ENCODE assay signal across 3 worm cellular contexts in genomic region chrII:14143838-14144268, ce11.
TF ChIP-seq lines count a peak whose summit lies in the region.

Gene W03H9.2 (minus strand): TSS chrII:14143869.

TF ChIP-seq in whole organism, L1 larva, 84 proteins besides CTCF, POLR2A, EP300 and RAD21 (continued from another document and continues in another):
- TF ChIP-seq nhr-12 (tag; optimal IDR thresholded peaks at IDR 0.05; lab: Kevin White, UChicago) (no peak), nhr-76 (tag; optimal IDR thresholded peaks at IDR 0.05; lab: Kevin White, UChicago) (no peak), mab-9 (GFP tag; IDR thresholded peaks at IDR 0.05; lab: Robert Waterston, UW) (no peak), egl-13 (tag; optimal IDR thresholded peaks at IDR 0.05; lab: Kevin White, UChicago) (peak; percentile 70), elt-2 (tag; optimal IDR thresholded peaks at IDR 0.05; lab: Kevin White, UChicago) (peak; percentile 62), elt-3 (tag; optimal IDR thresholded peaks at IDR 0.05; lab: Kevin White, UChicago) (peak in 2 of 6 experiments; percentile 12 to 20), ztf-4 (tag; optimal IDR thresholded peaks at IDR 0.05; lab: Kevin White, UChicago) (no peak), nhr-11 (tag; optimal IDR thresholded peaks at IDR 0.05; lab: Kevin White, UChicago) (no peak), ces-1 (GFP tag; optimal IDR thresholded peaks at IDR 0.05; lab: Kevin White, UChicago) (no peak), swsn-7 (tag; optimal IDR thresholded peaks at IDR 0.05; lab: Kevin White, UChicago) (peak; percentile 70), C16A3.4 (tag; optimal IDR thresholded peaks at IDR 0.05; lab: Kevin White, UChicago) (peak; percentile 62), nhr-20 (tag; optimal IDR thresholded peaks at IDR 0.05; lab: Kevin White, UChicago) (peak; percentile 77), rnt-1 (tag; optimal IDR thresholded peaks at IDR 0.05; lab: Kevin White, UChicago) (peak; percentile 90), pax-3 (tag; optimal IDR thresholded peaks at IDR 0.05; lab: Kevin White, UChicago) (peak; percentile 93), sptf-1 (tag; optimal IDR thresholded peaks at IDR 0.05; lab: Kevin White, UChicago) (no peak), lsy-2 (tag; optimal IDR thresholded peaks at IDR 0.05; lab: Kevin White, UChicago) (peak; percentile 76), lir-3 (tag; optimal IDR thresholded peaks at IDR 0.05; lab: Kevin White, UChicago; ENCODE audit: poor library complexity) (peak; percentile 87), ets-5 (GFP tag; IDR thresholded peaks at IDR 0.05; lab: Robert Waterston, UW) (no peak), mef-2 (tag; optimal IDR thresholded peaks at IDR 0.05; lab: Kevin White, UChicago) (no peak), C34B4.2 (tag; optimal IDR thresholded peaks at IDR 0.05; lab: Kevin White, UChicago) (no peak), ceh-63 (GFP tag; optimal IDR thresholded peaks at IDR 0.05; lab: Kevin White, UChicago) (peak; percentile 65), C04F5.9 (tag; optimal IDR thresholded peaks at IDR 0.05; lab: Kevin White, UChicago) (peak; percentile 79), nhr-237 (tag; optimal IDR thresholded peaks at IDR 0.05; lab: Kevin White, UChicago) (no peak), nhr-77 (tag; optimal IDR thresholded peaks at IDR 0.05; lab: Kevin White, UChicago) (peak; percentile 78), lin-14 (GFP tag; optimal IDR thresholded peaks at IDR 0.05; lab: Kevin White, UChicago) (no peak), hlh-17 (GFP tag; optimal IDR thresholded peaks at IDR 0.05; lab: Kevin White, UChicago; ENCODE audit: borderline replicate concordance) (no peak), lin-13 (GFP tag; optimal IDR thresholded peaks at IDR 0.05; lab: Kevin White, UChicago) (peak; percentile 51), aha-1 (tag; optimal IDR thresholded peaks at IDR 0.05; lab: Kevin White, UChicago) (no peak), dsc-1 (tag; optimal IDR thresholded peaks at IDR 0.05; lab: Kevin White, UChicago) (peak; percentile 81), tlp-1 (tag; optimal IDR thresholded peaks at IDR 0.05; lab: Kevin White, UChicago) (no peak), mep-1 (tag; optimal IDR thresholded peaks at IDR 0.05; lab: Kevin White, UChicago) (peak; percentile 54), ceh-8 (GFP tag; optimal IDR thresholded peaks at IDR 0.05; lab: Kevin White, UChicago) (peak; percentile 85), aly-2 (tag; optimal IDR thresholded peaks at IDR 0.05; lab: Kevin White, UChicago) (peak; percentile 63), lin-35 (GFP tag; optimal IDR thresholded peaks at IDR 0.05; lab: Kevin White, UChicago) (peak; percentile 66 to 88), unc-62 (GFP tag; optimal IDR thresholded peaks at IDR 0.05; lab: Kevin White, UChicago) (no peak), fkh-4 (tag; optimal IDR thresholded peaks at IDR 0.05; lab: Kevin White, UChicago; ENCODE audit: borderline replicate concordance) (peak; percentile 69), tbx-2 (tag; optimal IDR thresholded peaks at IDR 0.05; lab: Kevin White, UChicago) (peak; percentile 76), mdl-1 (tag; optimal IDR thresholded peaks at IDR 0.05; lab: Kevin White, UChicago) (no peak), fkh-10 (GFP tag; optimal IDR thresholded peaks at IDR 0.05; lab: Kevin White, UChicago) (no peak), xbp-1 (tag; optimal IDR thresholded peaks at IDR 0.05; lab: Kevin White, UChicago) (peak; percentile 72), hpl-2 (GFP tag; optimal IDR thresholded peaks at IDR 0.05; lab: Kevin White, UChicago) (no peak), snpc-4 (tag; optimal IDR thresholded peaks at IDR 0.05; lab: Kevin White, UChicago) (peak; percentile 54), jun-1 (tag; optimal IDR thresholded peaks at IDR 0.05; lab: Kevin White, UChicago) (no peak), alr-1 (tag; optimal IDR thresholded peaks at IDR 0.05; lab: Kevin White, UChicago; ENCODE audit: borderline replicate concordance) (no peak)

TF ChIP-seq in whole organism, L3 larva, 47 proteins besides CTCF, POLR2A, EP300 and RAD21 (continued from another document):
- TF ChIP-seq elt-3 (tag; optimal IDR thresholded peaks at IDR 0.05; lab: Kevin White, UChicago) (no peak), daf-12 (tag; optimal IDR thresholded peaks at IDR 0.05; lab: Kevin White, UChicago) (no peak), lin-15B (tag; optimal IDR thresholded peaks at IDR 0.05; lab: Kevin White, UChicago) (peak; percentile 41), nfya-1 (tag; optimal IDR thresholded peaks at IDR 0.05; lab: Kevin White, UChicago; ENCODE audit: insufficient read depth) (peak; percentile 60), elt-1 (tag; optimal IDR thresholded peaks at IDR 0.05; lab: Kevin White, UChicago) (no peak), eor-1 (tag; optimal IDR thresholded peaks at IDR 0.05; lab: Kevin White, UChicago) (no peak), egl-5 (tag; optimal IDR thresholded peaks at IDR 0.05; lab: Kevin White, UChicago) (no peak), mdl-1 (tag; optimal IDR thresholded peaks at IDR 0.05; lab: Kevin White, UChicago) (no peak), ztf-11 (tag; optimal IDR thresholded peaks at IDR 0.05; lab: Kevin White, UChicago) (no peak), ceh-28 (tag; optimal IDR thresholded peaks at IDR 0.05; lab: Kevin White, UChicago) (peak; percentile 40), nhr-11 (tag; optimal IDR thresholded peaks at IDR 0.05; lab: Kevin White, UChicago) (no peak), nhr-12 (tag; optimal IDR thresholded peaks at IDR 0.05; lab: Kevin White, UChicago) (no peak), unc-62 (GFP tag; optimal IDR thresholded peaks at IDR 0.05; lab: Kevin White, UChicago) (no peak), unc-39 (tag; optimal IDR thresholded peaks at IDR 0.05; lab: Kevin White, UChicago) (no peak), nhr-237 (tag; optimal IDR thresholded peaks at IDR 0.05; lab: Kevin White, UChicago) (no peak), sea-2 (GFP tag; optimal IDR thresholded peaks at IDR 0.05; lab: Kevin White, UChicago) (no peak), nhr-67 (tag; optimal IDR thresholded peaks at IDR 0.05; lab: Kevin White, UChicago) (no peak), fkh-2 (tag; optimal IDR thresholded peaks at IDR 0.05; lab: Kevin White, UChicago) (no peak), ceh-9 (tag; optimal IDR thresholded peaks at IDR 0.05; lab: Kevin White, UChicago) (no peak), nhr-23 (tag; optimal IDR thresholded peaks at IDR 0.05; lab: Kevin White, UChicago) (peak; percentile 45), mml-1 (tag; optimal IDR thresholded peaks at IDR 0.05; lab: Kevin White, UChicago) (no peak), zag-1 (tag; optimal IDR thresholded peaks at IDR 0.05; lab: Kevin White, UChicago) (no peak), nhr-28 (tag; optimal IDR thresholded peaks at IDR 0.05; lab: Kevin White, UChicago) (no peak), ama-1 (optimal IDR thresholded peaks at IDR 0.05; lab: Kevin White, UChicago) (no peak), ceh-82 (tag; optimal IDR thresholded peaks at IDR 0.05; lab: Kevin White, UChicago) (no peak), lsy-12 (tag; optimal IDR thresholded peaks at IDR 0.05; lab: Kevin White, UChicago) (peak; percentile 61), egl-27 (tag; optimal IDR thresholded peaks at IDR 0.05; lab: Kevin White, UChicago) (no peak)

TF ChIP-seq in whole organism, young adult, 124 proteins besides CTCF, POLR2A, EP300 and RAD21 (continued from another document and continues in another):
- no peak for TF ChIP-seq ztf-22 (GFP tag; optimal IDR thresholded peaks at IDR 0.05; lab: Kevin White, UChicago)
- peak; percentile 19 for TF ChIP-seq lin-54 (GFP tag; optimal IDR thresholded peaks at IDR 0.05; lab: Kevin White, UChicago)
- peak in 1 of 3 experiments; percentile 65 for TF ChIP-seq lin-35 (GFP tag; optimal IDR thresholded peaks at IDR 0.05; lab: Kevin White, UChicago)
- no peak for TF ChIP-seq ztf-28 (GFP tag; IDR thresholded peaks at IDR 0.05; lab: Robert Waterston, UW)
- no peak for TF ChIP-seq mes-4 (tag; optimal IDR thresholded peaks at IDR 0.05; lab: Kevin White, UChicago)
- TF ChIP-seq snpc-1.3 (tag; optimal IDR thresholded peaks at IDR 0.05; lab: Kevin White, UChicago; ENCODE audit: insufficient read depth) = no peak
- TF ChIP-seq cebp-2 (GFP tag; IDR thresholded peaks at IDR 0.05; lab: Robert Waterston, UW) = no peak
- peak; percentile 9 for TF ChIP-seq lsl-1 (GFP tag; optimal IDR thresholded peaks at IDR 0.05; lab: Kevin White, UChicago)
- no peak for TF ChIP-seq snpc-3.4 (tag; optimal IDR thresholded peaks at IDR 0.05; lab: Kevin White, UChicago)
- no peak for TF ChIP-seq hrde-1 (tag; optimal IDR thresholded peaks at IDR 0.05; lab: Kevin White, UChicago; ENCODE audit: borderline replicate concordance)
- no peak for TF ChIP-seq B0019.2 (GFP tag; conservative IDR thresholded peaks at IDR 0.05; lab: Robert Waterston, UW)
- TF ChIP-seq lin-40 (tag; optimal IDR thresholded peaks at IDR 0.05; lab: Kevin White, UChicago) = peak; percentile 50
- no peak for TF ChIP-seq ztf-3 (GFP tag; optimal IDR thresholded peaks at IDR 0.05; lab: Kevin White, UChicago)
- TF ChIP-seq C17E4.6 (GFP tag; IDR thresholded peaks at IDR 0.05; lab: Robert Waterston, UW) = no peak
- no peak for TF ChIP-seq F37B4.10 (GFP tag; IDR thresholded peaks at IDR 0.05; lab: Robert Waterston, UW)
- no peak for TF ChIP-seq madf-3 (GFP tag; IDR thresholded peaks at IDR 0.05; lab: Robert Waterston, UW)
- TF ChIP-seq F10E7.11 (tag; optimal IDR thresholded peaks at IDR 0.05; lab: Kevin White, UChicago) = no peak
- no peak for TF ChIP-seq B0261.1 (tag; optimal IDR thresholded peaks at IDR 0.05; lab: Kevin White, UChicago)
- TF ChIP-seq egrh-3 (GFP tag; IDR thresholded peaks at IDR 0.05; lab: Robert Waterston, UW) = no peak
- 0 out of 2 replicates have a peak, but pooled peaks have one; percentile 23 for TF ChIP-seq K11D2.4 (GFP tag; IDR thresholded peaks at IDR 0.05; lab: Robert Waterston, UW)
- no peak for TF ChIP-seq zfh-2 (GFP tag; conservative IDR thresholded peaks at IDR 0.05; lab: Robert Waterston, UW)
- peak; percentile 56 for TF ChIP-seq attf-5 (GFP tag; optimal IDR thresholded peaks at IDR 0.05; lab: Kevin White, UChicago)
- TF ChIP-seq D2030.7 (GFP tag; IDR thresholded peaks at IDR 0.05; lab: Robert Waterston, UW) = no peak
- no peak for TF ChIP-seq sdz-38 (tag; optimal IDR thresholded peaks at IDR 0.05; lab: Kevin White, UChicago)
- TF ChIP-seq snpc-1.1 (tag; optimal IDR thresholded peaks at IDR 0.05; lab: Kevin White, UChicago; ENCODE audit: insufficient read depth) = no peak
- TF ChIP-seq lsy-27 (tag; optimal IDR thresholded peaks at IDR 0.05; lab: Kevin White, UChicago; ENCODE audit: borderline replicate concordance, insufficient read depth) = no peak
- no peak for TF ChIP-seq chd-7 (tag; optimal IDR thresholded peaks at IDR 0.05; lab: Kevin White, UChicago)
- TF ChIP-seq nhr-27 (tag; optimal IDR thresholded peaks at IDR 0.05; lab: Kevin White, UChicago) = no peak
- TF ChIP-seq hsf-1 (GFP tag; IDR thresholded peaks at IDR 0.05; lab: Robert Waterston, UW) = no peak
- no peak for TF ChIP-seq C06A6.2 (GFP tag; conservative IDR thresholded peaks at IDR 0.05; lab: Robert Waterston, UW)
- TF ChIP-seq akir-1 (GFP tag; optimal IDR thresholded peaks at IDR 0.05; lab: Kevin White, UChicago) = peak; percentile 34
- peak; percentile 46 for TF ChIP-seq ccch-3 (GFP tag; optimal IDR thresholded peaks at IDR 0.05; lab: Kevin White, UChicago)
- TF ChIP-seq aptf-3 (GFP tag; IDR thresholded peaks at IDR 0.05; lab: Robert Waterston, UW) = no peak
- TF ChIP-seq pha-4 (tag; optimal IDR thresholded peaks at IDR 0.05; lab: Kevin White, UChicago) = no peak
- TF ChIP-seq die-1 (tag; optimal IDR thresholded peaks at IDR 0.05; lab: Kevin White, UChicago) = no peak
- TF ChIP-seq atf-7 (tag; optimal IDR thresholded peaks at IDR 0.05; lab: Kevin White, UChicago) = no peak
- no peak for TF ChIP-seq T26A5.8 (tag; optimal IDR thresholded peaks at IDR 0.05; lab: Kevin White, UChicago)
- no peak for TF ChIP-seq ZK185.1 (tag; optimal IDR thresholded peaks at IDR 0.05; lab: Kevin White, UChicago; ENCODE audit: poor library complexity, severe bottlenecking)
- TF ChIP-seq hmg-20 (GFP tag; IDR thresholded peaks at IDR 0.05; lab: Robert Waterston, UW) = no peak
- no peak for TF ChIP-seq F52B5.7 (tag; optimal IDR thresholded peaks at IDR 0.05; lab: Kevin White, UChicago)
- TF ChIP-seq F57C9.4 (tag; optimal IDR thresholded peaks at IDR 0.05; lab: Kevin White, UChicago) = no peak
- peak; percentile 3 for TF ChIP-seq nhr-80 (tag; optimal IDR thresholded peaks at IDR 0.05; lab: Kevin White, UChicago)
- TF ChIP-seq dpff-1 (tag; optimal IDR thresholded peaks at IDR 0.05; lab: Kevin White, UChicago) = no peak
- TF ChIP-seq ets-4 (GFP tag; optimal IDR thresholded peaks at IDR 0.05; lab: Kevin White, UChicago) = no peak
- TF ChIP-seq hlh-26 (GFP tag; conservative IDR thresholded peaks at IDR 0.05; lab: Robert Waterston, UW) = no peak
- peak in 1 of 2 experiments; percentile 43 for TF ChIP-seq let-607 (tag; optimal IDR thresholded peaks at IDR 0.05; lab: Kevin White, UChicago)
- no peak for TF ChIP-seq rpc-1 (optimal IDR thresholded peaks at IDR 0.05; lab: Kevin White, UChicago)
- no peak for TF ChIP-seq rpc-1 (tag; optimal IDR thresholded peaks at IDR 0.05; lab: Kevin White, UChicago)
- no peak for TF ChIP-seq madf-6 (GFP tag; IDR thresholded peaks at IDR 0.05; lab: Robert Waterston, UW)
- TF ChIP-seq Y53G8AR.9 (GFP tag; conservative IDR thresholded peaks at IDR 0.05; lab: Robert Waterston, UW) = no peak
- TF ChIP-seq nhr-120 (GFP tag; IDR thresholded peaks at IDR 0.05; lab: Robert Waterston, UW) = no peak
- TF ChIP-seq attf-3 (GFP tag; conservative IDR thresholded peaks at IDR 0.05; lab: Robert Waterston, UW) = no peak
- no peak for TF ChIP-seq efl-1 (GFP tag; optimal IDR thresholded peaks at IDR 0.05; lab: Kevin White, UChicago)
- TF ChIP-seq F22D6.2 (tag; optimal IDR thresholded peaks at IDR 0.05; lab: Kevin White, UChicago) = no peak
- TF ChIP-seq him-1 (tag; optimal IDR thresholded peaks at IDR 0.05; lab: Kevin White, UChicago) = no peak
- no peak for TF ChIP-seq gei-17 (GFP tag; optimal IDR thresholded peaks at IDR 0.05; lab: Kevin White, UChicago)
- no peak for TF ChIP-seq tlf-1 (GFP tag; optimal IDR thresholded peaks at IDR 0.05; lab: Kevin White, UChicago)
- no peak for TF ChIP-seq nfyb-1 (GFP tag; IDR thresholded peaks at IDR 0.05; lab: Robert Waterston, UW)
- no peak for TF ChIP-seq nhr-179 (tag; optimal IDR thresholded peaks at IDR 0.05; lab: Kevin White, UChicago)
- no peak for TF ChIP-seq Y79H2A.3 (GFP tag; conservative IDR thresholded peaks at IDR 0.05; lab: Robert Waterston, UW)
- no peak for TF ChIP-seq F49E8.2 (tag; optimal IDR thresholded peaks at IDR 0.05; lab: Kevin White, UChicago; ENCODE audit: insufficient read depth)
- no peak for TF ChIP-seq xnd-1 (tag; optimal IDR thresholded peaks at IDR 0.05; lab: Kevin White, UChicago)
- TF ChIP-seq Y95B8A.8 (GFP tag; IDR thresholded peaks at IDR 0.05; lab: Robert Waterston, UW) = no peak
- TF ChIP-seq lag-1 (GFP tag; IDR thresholded peaks at IDR 0.05; lab: Robert Waterston, UW) = no peak
- TF ChIP-seq ztf-18 (tag; optimal IDR thresholded peaks at IDR 0.05; lab: Kevin White, UChicago) = peak; percentile 60
- TF ChIP-seq hmg-1.2 (GFP tag; IDR thresholded peaks at IDR 0.05; lab: Robert Waterston, UW) = no peak; the same call in 1 of the 2 replicates
- TF ChIP-seq B0035.1 (tag; optimal IDR thresholded peaks at IDR 0.05; lab: Kevin White, UChicago) = no peak
- TF ChIP-seq zim-3 (tag; optimal IDR thresholded peaks at IDR 0.05; lab: Kevin White, UChicago) = no peak
- TF ChIP-seq attf-6 (GFP tag; IDR thresholded peaks at IDR 0.05; lab: Robert Waterston, UW) = no peak
- peak; percentile 79 for TF ChIP-seq dox-1 (GFP tag; IDR thresholded peaks at IDR 0.05; lab: Robert Waterston, UW)
- no peak for TF ChIP-seq ceh-79 (tag; optimal IDR thresholded peaks at IDR 0.05; lab: Kevin White, UChicago)
- no peak for TF ChIP-seq sea-2 (GFP tag; IDR thresholded peaks at IDR 0.05; lab: Robert Waterston, UW)
- TF ChIP-seq F39B2.1 (GFP tag; IDR thresholded peaks at IDR 0.05; lab: Robert Waterston, UW) = no peak
- no peak for TF ChIP-seq F55B11.4 (tag; optimal IDR thresholded peaks at IDR 0.05; lab: Kevin White, UChicago; ENCODE audit: borderline replicate concordance, insufficient read depth)
- peak; percentile 96 for TF ChIP-seq ceh-100 (GFP tag; IDR thresholded peaks at IDR 0.05; lab: Robert Waterston, UW)
